Fruit fly (Drosophila melanogaster): Measurements from ENCODE around the gene Pbp95.
A peak's percentile ranks its signal among the peaks of the same experiment; 100 is the strongest.

Pbp95 gene

DNA sequence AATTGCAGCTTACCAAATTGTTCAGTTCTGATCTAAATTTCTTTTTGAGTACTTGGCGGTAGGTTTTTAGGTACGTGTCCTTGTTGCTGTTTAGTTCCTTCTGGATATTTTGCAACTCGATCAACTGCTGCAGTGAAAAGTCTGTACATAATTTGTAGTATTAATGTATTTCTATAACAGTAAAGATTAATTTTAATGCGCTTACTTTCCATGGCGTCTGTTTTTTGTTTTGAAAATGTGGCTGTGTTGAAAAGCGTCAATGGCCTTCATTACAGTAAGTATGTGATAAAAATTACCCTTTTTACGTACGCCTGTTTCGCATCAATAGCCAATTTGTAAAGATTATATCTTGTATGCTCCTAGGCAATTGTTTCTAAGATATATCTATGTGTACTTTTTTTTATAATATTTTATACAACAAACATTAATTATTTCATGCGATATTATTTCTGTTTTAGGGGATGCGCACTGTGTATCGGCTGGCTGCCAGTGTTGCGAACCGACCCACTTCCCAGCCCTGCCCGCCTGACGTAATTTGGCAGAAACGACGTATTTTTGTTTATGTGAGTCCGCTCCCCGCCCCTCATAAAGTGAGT lies 12.4 kb upstream of the Pbp95 start, which contains the start of the genes Kmn2 and CG2698 (continued):
- TF ChIP-seq CG8281 (tag; optimal IDR thresholded peaks at IDR 0.05) = peak; percentile 83
- peak; percentile 78 for TF ChIP-seq mirr (GFP tag; optimal IDR thresholded peaks at IDR 0.05)
- TF ChIP-seq unpg (GFP tag; optimal IDR thresholded peaks at IDR 0.05) = peak; percentile 95
- TF ChIP-seq CG16779 (GFP tag; IDR thresholded peaks at IDR 0.05) = peak; percentile 92
- TF ChIP-seq CG16815 (GFP tag; optimal IDR thresholded peaks at IDR 0.05) = peak; percentile 96
- TF ChIP-seq CG15514 (GFP tag; optimal IDR thresholded peaks at IDR 0.05) = peak; percentile 90
- TF ChIP-seq da (GFP tag; optimal IDR thresholded peaks at IDR 0.05) = peak; percentile 48
- TF ChIP-seq gem (tag; optimal IDR thresholded peaks at IDR 0.05) = peak; percentile 97
- peak; percentile 22 for TF ChIP-seq CG7745 (tag; optimal IDR thresholded peaks at IDR 0.05)
- peak; percentile 98 for TF ChIP-seq CG6689 (GFP tag; IDR thresholded peaks at IDR 0.05)
- TF ChIP-seq shn (GFP tag; optimal IDR thresholded peaks at IDR 0.05) = peak; percentile 74
- TF ChIP-seq CG17328 (GFP tag; IDR thresholded peaks at IDR 0.05) = peak; percentile 98
- TF ChIP-seq CG4854 (GFP tag; optimal IDR thresholded peaks at IDR 0.05) = peak; percentile 84
- TF ChIP-seq tll (GFP tag; optimal IDR thresholded peaks at IDR 0.05) = peak; percentile 37 to 41
- TF ChIP-seq CG18011 (GFP tag; optimal IDR thresholded peaks at IDR 0.05) = peak; percentile 82
- peak; percentile 85 for TF ChIP-seq CG7987 (GFP tag; optimal IDR thresholded peaks at IDR 0.05)
- TF ChIP-seq stc (GFP tag; IDR thresholded peaks at IDR 0.05) = peak; percentile 97
- peak; percentile 97 for TF ChIP-seq Atf6 (GFP tag; IDR thresholded peaks at IDR 0.05)
- peak; percentile 44 for TF ChIP-seq NC2α (GFP tag; optimal IDR thresholded peaks at IDR 0.05)
- TF ChIP-seq pros (GFP tag; optimal IDR thresholded peaks at IDR 0.05) = peak; percentile 12
- peak; percentile 88 for TF ChIP-seq CG17568 (GFP tag; optimal IDR thresholded peaks at IDR 0.05)
- TF ChIP-seq aop (GFP tag; IDR thresholded peaks at IDR 0.05) = peak; percentile 87
- peak; percentile 83 for TF ChIP-seq CG16863 (GFP tag; optimal IDR thresholded peaks at IDR 0.05)
- TF ChIP-seq tap (tag; optimal IDR thresholded peaks at IDR 0.05) = peak; percentile 78
- TF ChIP-seq h (optimal IDR thresholded peaks at IDR 0.05) = no peak
- peak; percentile 97 for TF ChIP-seq nmo (GFP tag; optimal IDR thresholded peaks at IDR 0.05)
- no peak for TF ChIP-seq Lpt (GFP tag; optimal IDR thresholded peaks at IDR 0.05)
- peak; percentile 62 for TF ChIP-seq pzg (GFP tag; optimal IDR thresholded peaks at IDR 0.05)
- TF ChIP-seq CG17829 (tag; optimal IDR thresholded peaks at IDR 0.05) = peak; percentile 95
- peak; percentile 97 for TF ChIP-seq CG4404 (GFP tag; IDR thresholded peaks at IDR 0.05)
- peak; percentile 99 for TF ChIP-seq Ptx1 (GFP tag; IDR thresholded peaks at IDR 0.05)
- peak; percentile 96 for TF ChIP-seq CG10959 (GFP tag; IDR thresholded peaks at IDR 0.05)
- peak; percentile 89 for TF ChIP-seq org-1 (GFP tag; optimal IDR thresholded peaks at IDR 0.05)
- peak; percentile 74 for TF ChIP-seq fd64A (GFP tag; optimal IDR thresholded peaks at IDR 0.05)
- TF ChIP-seq Hsf (GFP tag; optimal IDR thresholded peaks at IDR 0.05) = peak; percentile 92
- TF ChIP-seq C15 (GFP tag; IDR thresholded peaks at IDR 0.05) = peak; percentile 96
- TF ChIP-seq Six4 (GFP tag; optimal IDR thresholded peaks at IDR 0.05) = peak; percentile 93
- TF ChIP-seq Rx (GFP tag; IDR thresholded peaks at IDR 0.05) = peak; percentile 96
- peak; percentile 67 for TF ChIP-seq repo (GFP tag; optimal IDR thresholded peaks at IDR 0.05)
- peak; percentile 94 for TF ChIP-seq CG3726 (GFP tag; IDR thresholded peaks at IDR 0.05)
- TF ChIP-seq CG4820 (GFP tag; optimal IDR thresholded peaks at IDR 0.05) = peak; percentile 95
- peak; percentile 86 for TF ChIP-seq CG11696 (GFP tag; IDR thresholded peaks at IDR 0.05)
- peak; percentile 20 for TF ChIP-seq ash1 (GFP tag; optimal IDR thresholded peaks at IDR 0.05)
- TF ChIP-seq CG43689 (GFP tag; IDR thresholded peaks at IDR 0.05) = peak; percentile 93
- peak; percentile 36; the same call in 1 of the 2 replicates for TF ChIP-seq hbn (GFP tag; IDR thresholded peaks at IDR 0.05; ENCODE audit: partially characterized antibody)
- peak; percentile 53; the same call in 1 of the 2 replicates for TF ChIP-seq Bgb (GFP tag; IDR thresholded peaks at IDR 0.05; ENCODE audit: partially characterized antibody)
- TF ChIP-seq CG34376 (GFP tag; optimal IDR thresholded peaks at IDR 0.05) = peak; percentile 91
- TF ChIP-seq dati (GFP tag; IDR thresholded peaks at IDR 0.05) = peak; percentile 86
- TF ChIP-seq CG6813 (GFP tag; optimal IDR thresholded peaks at IDR 0.05) = peak; percentile 86
- peak; percentile 96 for TF ChIP-seq bcd (GFP tag; optimal IDR thresholded peaks at IDR 0.05)

Data from whole organism, embryonic.